Fruit fly (Drosophila melanogaster) whole organism, embryonic: ENCODE data around the gene CG32448.

Experiments used
- CG16779 ChIP-seq: fragments of 200-800 bp; sonication (Bioruptor generic); IDR thresholded peaks from 2 replicates; pipeline ENCODE4 v1.3.6; 2022; ENCODE audit warnings: missing biosample characterization, missing genetic modification characterization
- CG2875 ChIP-seq: fragments of 200-800 bp; sonication (Bioruptor generic); optimal IDR thresholded peaks from 2 replicates; lab custom pipeline; 2017; ENCODE audit warnings: missing biosample characterization, mild to moderate bottlenecking, missing genetic modification characterization, missing genetic modification reagents
- CG34422 ChIP-seq: fragments of 200-800 bp; sonication (Bioruptor generic); IDR thresholded peaks from 3 replicates; pipeline ENCODE4 v1.3.6; 2022; ENCODE audit warnings: missing biosample characterization, missing genetic modification characterization
- CG6791 ChIP-seq: fragments of 200-800 bp; sonication (Bioruptor generic); IDR thresholded peaks from 3 replicates; pipeline ENCODE4 v1.3.6; 2022; ENCODE audit warnings: missing biosample characterization, missing genetic modification characterization; ENCODE audit not compliant: partially characterized antibody
- CG7357 ChIP-seq: fragments of 200-800 bp; sonication (Bioruptor generic); IDR thresholded peaks from 3 replicates; pipeline ENCODE4 v1.3.6; 2022; ENCODE audit warnings: missing biosample characterization, missing genetic modification characterization
- Hr39 ChIP-seq: fragments of >200 bp; optimal IDR thresholded peaks from 2 replicates; lab custom pipeline; 2017
- Sox102F ChIP-seq: fragments of 200-800 bp; sonication (Bioruptor generic); optimal IDR thresholded peaks from 2 replicates; lab custom pipeline; 2018; ENCODE audit warnings: missing biosample characterization, mild to moderate bottlenecking, missing genetic modification characterization, moderate library complexity
- disco-r ChIP-seq: fragments of 200-800 bp; sonication (Bioruptor generic); optimal IDR thresholded peaks from 2 replicates; lab custom pipeline; 2016; ENCODE audit warnings: missing biosample characterization, missing genetic modification characterization
- grn ChIP-seq: fragments of 200-800 bp; sonication (Bioruptor generic); optimal IDR thresholded peaks from 3 replicates; lab custom pipeline; 2017; ENCODE audit warnings: missing biosample characterization, missing genetic modification characterization
- maf-S ChIP-seq: fragments of 200-800 bp; sonication (Bioruptor generic); optimal IDR thresholded peaks from 2 replicates; lab custom pipeline; 2016; ENCODE audit warnings: missing biosample characterization, missing genetic modification characterization
- oc ChIP-seq: fragments of 200-800 bp; sonication (Bioruptor generic); optimal IDR thresholded peaks from 2 replicates; lab custom pipeline; 2018; ENCODE audit warnings: missing biosample characterization, mild to moderate bottlenecking, missing genetic modification characterization, moderate library complexity

DNA sequence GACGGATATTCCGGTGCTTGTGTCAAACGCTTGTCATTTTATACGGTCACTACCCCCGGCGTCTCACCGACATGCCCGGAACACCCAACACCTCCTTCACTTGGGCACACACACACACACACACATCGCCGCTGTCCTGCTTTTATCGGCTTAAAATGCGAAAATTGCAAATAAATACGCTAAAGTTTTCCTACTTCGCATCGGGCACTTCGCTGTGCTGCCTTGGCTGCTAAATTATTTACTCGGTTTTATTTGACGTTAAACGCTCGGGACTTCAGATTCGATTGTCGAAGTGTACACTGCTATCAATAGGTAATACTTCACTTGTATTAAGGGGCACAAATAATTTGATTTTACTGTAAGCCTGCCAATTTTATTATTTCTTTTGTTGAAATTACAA, 43.5 kb upstream of the CG32448 start:
- no peak for TF ChIP-seq CG6791
- no peak for TF ChIP-seq disco-r
- no peak for TF ChIP-seq Sox102F (GFP tag; lab: Kevin White, UChicago)
- no peak for TF ChIP-seq CG7357 (GFP tag; lab: Robert Waterston, UW)
- TF ChIP-seq oc, result no peak
- TF ChIP-seq CG34422 (GFP tag; lab: Robert Waterston, UW), result no peak
- no peak for TF ChIP-seq Hr39 (lab: Kevin White, UChicago)
- no peak for TF ChIP-seq CG2875 (GFP tag; lab: Kevin White, UChicago)
- no peak for TF ChIP-seq CG16779 (GFP tag; lab: Robert Waterston, UW)
- no peak for TF ChIP-seq grn
- no peak for TF ChIP-seq maf-S
